Fruit fly (Drosophila melanogaster) whole organism, embryonic: ENCODE measurements around the gene Ocrl.

Source experiments
- Aef1 ChIP-seq: fragments of 200-800 bp; sonication (Bioruptor generic); IDR thresholded peaks from 3 replicates; pipeline ENCODE4 v1.3.6; 2022; ENCODE audit warnings: missing biosample characterization, missing genetic modification characterization
- Atf3 ChIP-seq: fragments of 200-800 bp; sonication (Bioruptor generic); optimal IDR thresholded peaks from 3 replicates; lab custom pipeline; 2016; ENCODE audit warnings: missing biosample characterization, missing genetic modification characterization
- Blimp-1 ChIP-seq: fragments of 200-800 bp; sonication (Bioruptor generic); optimal IDR thresholded peaks from 3 replicates; lab custom pipeline; 2018; ENCODE audit warnings: missing biosample characterization, missing genetic modification characterization, mild to moderate bottlenecking, moderate library complexity, missing genetic modification reagents
- CG10209 ChIP-seq: fragments of 200-800 bp; sonication (Bioruptor generic); optimal IDR thresholded peaks from 3 replicates; lab custom pipeline; 2017; ENCODE audit warnings: missing biosample characterization, mild to moderate bottlenecking, missing genetic modification characterization, missing genetic modification reagents
- CG10431 ChIP-seq: fragments of 200-800 bp; sonication (Bioruptor generic); optimal IDR thresholded peaks from 3 replicates; lab custom pipeline; 2018; ENCODE audit warnings: missing biosample characterization, mild to moderate bottlenecking, missing genetic modification characterization
- CG10543 ChIP-seq: fragments of 200-800 bp; sonication (Bioruptor generic); optimal IDR thresholded peaks from 3 replicates; lab custom pipeline; 2017; ENCODE audit warnings: missing biosample characterization, mild to moderate bottlenecking, missing genetic modification characterization, moderate library complexity
- CG10979 ChIP-seq: fragments of 200-800 bp; sonication (Bioruptor generic); optimal IDR thresholded peaks from 2 replicates; lab custom pipeline; 2018; ENCODE audit warnings: missing biosample characterization, mild to moderate bottlenecking, missing genetic modification characterization, moderate library complexity
- CG11093 ChIP-seq: fragments of 200-800 bp; sonication (Bioruptor generic); IDR thresholded peaks from 3 replicates; pipeline ENCODE4 v1.3.6; 2022; ENCODE audit warnings: missing biosample characterization, missing genetic modification characterization
- CG1529 ChIP-seq: fragments of 200-800 bp; sonication (Bioruptor generic); optimal IDR thresholded peaks from 3 replicates; lab custom pipeline; 2018; ENCODE audit warnings: missing biosample characterization, missing genetic modification characterization
- CG15601 ChIP-seq: fragments of 200-800 bp; sonication (Bioruptor generic); optimal IDR thresholded peaks from 3 replicates; lab custom pipeline; 2019; ENCODE audit warnings: missing biosample characterization, mild to moderate bottlenecking, missing genetic modification characterization, moderate library complexity
- CG17802 ChIP-seq: fragments of 200-800 bp; sonication (Bioruptor generic); optimal IDR thresholded peaks from 2 replicates; lab custom pipeline; 2018; ENCODE audit warnings: missing biosample characterization, mild to moderate bottlenecking, missing genetic modification characterization, moderate library complexity
- CG1792 ChIP-seq: fragments of 200-800 bp; sonication (Bioruptor generic); optimal IDR thresholded peaks from 2 replicates; lab custom pipeline; 2016; ENCODE audit warnings: missing biosample characterization, missing genetic modification characterization
- CG1832 ChIP-seq: fragments of 200-800 bp; sonication (Bioruptor generic); optimal IDR thresholded peaks from 2 replicates; lab custom pipeline; 2017; ENCODE audit warnings: missing biosample characterization, mild to moderate bottlenecking, missing genetic modification characterization, inconsistent platforms
- CG2875 ChIP-seq: fragments of 200-800 bp; sonication (Bioruptor generic); optimal IDR thresholded peaks from 2 replicates; lab custom pipeline; 2017; ENCODE audit warnings: missing biosample characterization, mild to moderate bottlenecking, missing genetic modification characterization, missing genetic modification reagents
- CG2889 ChIP-seq: fragments of 200-800 bp; sonication (Bioruptor generic); IDR thresholded peaks from 3 replicates; pipeline ENCODE4 v1.3.6; 2022; ENCODE audit warnings: missing biosample characterization, missing genetic modification characterization
- CG31224 ChIP-seq: fragments of 200-800 bp; sonication (Bioruptor generic); IDR thresholded peaks from 2 replicates; pipeline ENCODE4 v1.3.6; 2022; ENCODE audit warnings: missing biosample characterization, missing genetic modification characterization
- CG32767 ChIP-seq: fragments of 200-800 bp; sonication (Bioruptor generic); IDR thresholded peaks from 2 replicates; pipeline ENCODE4 v1.3.6; 2022; ENCODE audit warnings: missing biosample characterization, missing genetic modification characterization
- CG3407 ChIP-seq: fragments of 200-800 bp; sonication (Bioruptor generic); optimal IDR thresholded peaks from 2 replicates; lab custom pipeline; 2018; ENCODE audit warnings: missing biosample characterization, mild to moderate bottlenecking, missing genetic modification characterization
- CG34376 ChIP-seq: fragments of 200-800 bp; sonication (Bioruptor generic); optimal IDR thresholded peaks from 2 replicates; lab custom pipeline; 2018; ENCODE audit warnings: missing biosample characterization, mild to moderate bottlenecking, missing genetic modification characterization
- CG4328 ChIP-seq: fragments of 200-800 bp; sonication (Bioruptor generic); optimal IDR thresholded peaks from 3 replicates; lab custom pipeline; 2017; ENCODE audit warnings: missing biosample characterization, missing genetic modification reagents, missing genetic modification characterization
- CG4360 ChIP-seq: fragments of 200-800 bp; sonication (Bioruptor generic); IDR thresholded peaks from 2 replicates; pipeline ENCODE4 v1.3.6; 2022; ENCODE audit warnings: missing biosample characterization, missing genetic modification characterization
- CG4707 ChIP-seq: fragments of 200-800 bp; sonication (Bioruptor generic); optimal IDR thresholded peaks from 2 replicates; lab custom pipeline; 2018; ENCODE audit warnings: missing biosample characterization, mild to moderate bottlenecking, missing genetic modification characterization, moderate library complexity
- CG5953 ChIP-seq: fragments of 200-800 bp; sonication (Bioruptor generic); IDR thresholded peaks from 2 replicates; pipeline ENCODE4 v1.3.6; 2022; ENCODE audit warnings: missing biosample characterization, missing genetic modification characterization
- CG7839 ChIP-seq: fragments of 200-800 bp; sonication (Bioruptor generic); optimal IDR thresholded peaks from 3 replicates; lab custom pipeline; 2018; ENCODE audit warnings: missing biosample characterization, mild to moderate bottlenecking, missing genetic modification characterization, moderate library complexity
- CG8388 ChIP-seq: fragments of 200-800 bp; sonication (Bioruptor generic); optimal IDR thresholded peaks from 2 replicates; lab custom pipeline; 2019; ENCODE audit warnings: missing biosample characterization, mild to moderate bottlenecking, missing genetic modification characterization, moderate library complexity
- CTCF ChIP-seq: fragments of 200-800 bp; sonication (Bioruptor generic); optimal IDR thresholded peaks from 2 replicates; lab custom pipeline; 2017; ENCODE audit warnings: missing biosample characterization, mild to moderate bottlenecking, missing genetic modification characterization, moderate library complexity
- Deaf1 ChIP-seq: fragments of 200-800 bp; optimal IDR thresholded peaks from 3 replicates; lab custom pipeline; 2019; ENCODE audit warnings: missing biosample characterization, mild to moderate bottlenecking, missing genetic modification characterization, moderate library complexity
- Eip74EF ChIP-seq, 2 experiments: fragments of 200-800 bp in 1 of 2; fragments of >200 bp in 1 of 2; sonication (Bioruptor generic) in 1 of 2; optimal IDR thresholded peaks; 2 replicates each; lab custom pipeline; 2017 to 2019; ENCODE audit warnings: missing biosample characterization in 2 of 2, missing genetic modification characterization in 2 of 2, mild to moderate bottlenecking in 1 of 2, moderate library complexity in 1 of 2
- Med ChIP-seq: fragments of 200-800 bp; sonication (Bioruptor generic); peaks from one replicate; lab custom pipeline; 2016; ENCODE audit warnings: missing biosample characterization, missing genetic modification characterization, mild to moderate bottlenecking, inconsistent platforms, moderate library complexity
- NfI ChIP-seq: fragments of 200-800 bp; sonication (Bioruptor generic); optimal IDR thresholded peaks from 3 replicates; lab custom pipeline; 2018; ENCODE audit warnings: missing biosample characterization, mild to moderate bottlenecking, missing genetic modification characterization, moderate library complexity
- Sox102F ChIP-seq: fragments of 200-800 bp; sonication (Bioruptor generic); optimal IDR thresholded peaks from 2 replicates; lab custom pipeline; 2018; ENCODE audit warnings: missing biosample characterization, mild to moderate bottlenecking, missing genetic modification characterization, moderate library complexity
- Trl ChIP-seq, 3 experiments: fragments of >200 bp in 2 of 3; fragments of 200-800 bp in 1 of 3; sonication (Bioruptor generic) in 1 of 3; optimal IDR thresholded peaks; 2 replicates in 1 of 3; 3 replicates in 2 of 3; lab custom pipeline; 2016 to 2017; ENCODE audit warnings: missing biosample characterization in 1 of 3, missing genetic modification characterization in 1 of 3
- abd-A ChIP-seq: fragments of 200-800 bp; sonication (Bioruptor generic); optimal IDR thresholded peaks from 3 replicates; lab custom pipeline; 2019; ENCODE audit warnings: missing biosample characterization, mild to moderate bottlenecking, missing genetic modification characterization, moderate library complexity
- bsh ChIP-seq, 2 experiments: fragments of 200-800 bp; sonication (Bioruptor generic); optimal IDR thresholded peaks; 2 replicates each; lab custom pipeline; 2017 to 2018; ENCODE audit warnings: mild to moderate bottlenecking in 2 of 2, missing biosample characterization in 2 of 2, missing genetic modification characterization in 2 of 2, moderate library complexity in 1 of 2
- cad ChIP-seq: fragments of >200 bp; optimal IDR thresholded peaks from 2 replicates; lab custom pipeline; 2017; ENCODE audit warnings: missing biosample characterization, missing genetic modification characterization
- cg ChIP-seq: fragments of 200-800 bp; sonication (Bioruptor generic); optimal IDR thresholded peaks from 3 replicates; lab custom pipeline; 2019; ENCODE audit warnings: missing biosample characterization, mild to moderate bottlenecking, missing genetic modification characterization, moderate library complexity
- ewg ChIP-seq: fragments of 200-800 bp; sonication (Bioruptor generic); optimal IDR thresholded peaks from 3 replicates; lab custom pipeline; 2017; ENCODE audit warnings: mild to moderate bottlenecking, missing biosample characterization, missing genetic modification reagents, missing genetic modification characterization
- fu2 ChIP-seq: fragments of 200-800 bp; sonication (Bioruptor generic); optimal IDR thresholded peaks from 2 replicates; lab custom pipeline; 2016; ENCODE audit warnings: missing biosample characterization, missing genetic modification characterization
- gt ChIP-seq: fragments of 200-800 bp; sonication (Bioruptor generic); IDR thresholded peaks from 2 replicates; pipeline ENCODE4 v1.3.6; 2022; ENCODE audit warnings: missing biosample characterization, missing genetic modification characterization
- hb ChIP-seq: fragments of 200-800 bp; sonication (Bioruptor generic); IDR thresholded peaks from 3 replicates; pipeline ENCODE4 v1.3.6; 2022; ENCODE audit warnings: missing biosample characterization, missing genetic modification characterization; ENCODE audit not compliant: partially characterized antibody
- hkb ChIP-seq, 2 experiments: fragments of 200-800 bp in 1 of 2; fragments of >200 bp in 1 of 2; sonication (Bioruptor generic) in 1 of 2; IDR thresholded peaks in 1 of 2; optimal IDR thresholded peaks in 1 of 2; 2 replicates each; pipeline versions ENCODE4 v1.3.6 to Lab custom; 2017 to 2022; ENCODE audit warnings: missing biosample characterization in 1 of 2, missing genetic modification characterization in 1 of 2
- ken ChIP-seq: fragments of 200-800 bp; sonication (Bioruptor generic); IDR thresholded peaks from 3 replicates; pipeline ENCODE4 v1.3.6; 2022; ENCODE audit warnings: missing biosample characterization, missing genetic modification characterization
- kni ChIP-seq: fragments of 200-800 bp; sonication (Bioruptor generic); optimal IDR thresholded peaks from 3 replicates; lab custom pipeline; 2017; ENCODE audit warnings: mild to moderate bottlenecking, missing biosample characterization, missing genetic modification reagents, missing genetic modification characterization
- maf-S ChIP-seq: fragments of 200-800 bp; sonication (Bioruptor generic); optimal IDR thresholded peaks from 2 replicates; lab custom pipeline; 2016; ENCODE audit warnings: missing biosample characterization, missing genetic modification characterization
- pros ChIP-seq: fragments of 200-800 bp; sonication (Bioruptor generic); optimal IDR thresholded peaks from 3 replicates; lab custom pipeline; 2019; ENCODE audit warnings: missing biosample characterization, mild to moderate bottlenecking, missing genetic modification characterization, moderate library complexity
- sens ChIP-seq: fragments of 200-800 bp; sonication (Bioruptor generic); peaks from one replicate; lab custom pipeline; 2016; ENCODE audit warnings: missing biosample characterization, missing genetic modification characterization
- seq ChIP-seq: fragments of 200-800 bp; sonication (Bioruptor generic); IDR thresholded peaks from 2 replicates; pipeline ENCODE4 v1.3.6; 2022; ENCODE audit warnings: missing biosample characterization, missing genetic modification characterization
- sim ChIP-seq: fragments of 200-800 bp; sonication (Bioruptor generic); IDR thresholded peaks from 2 replicates; pipeline ENCODE4 v1.3.6; 2022; ENCODE audit warnings: missing biosample characterization, missing genetic modification characterization
- so ChIP-seq: fragments of 200-800 bp; sonication (Bioruptor generic); IDR thresholded peaks from 3 replicates; pipeline ENCODE4 v1.3.6; 2022; ENCODE audit warnings: missing biosample characterization, missing genetic modification characterization
- sqz ChIP-seq: fragments of 200-800 bp; sonication (Bioruptor generic); optimal IDR thresholded peaks from 3 replicates; lab custom pipeline; 2018; ENCODE audit warnings: missing biosample characterization, mild to moderate bottlenecking, missing genetic modification characterization
- yki ChIP-seq: fragments of >200 bp; optimal IDR thresholded peaks from 3 replicates; lab custom pipeline; 2018

Ocrl gene

dm6 chrX:1972150-1972549 lies 49.4 kb downstream of the Ocrl start (continued):
- TF ChIP-seq hb (GFP tag; lab: Robert Waterston, UW) (no peak), CG32767 (GFP tag; lab: Robert Waterston, UW) (no peak), abd-A (peak; percentile 37), cad (GFP tag; lab: Kevin White, UChicago) (no peak), fu2 (GFP tag; lab: Kevin White, UChicago) (no peak), Atf3 (GFP tag; lab: Kevin White, UChicago) (no peak), CG8388 (no peak), Aef1 (no peak), Blimp-1 (GFP tag; lab: Kevin White, UChicago) (peak; percentile 98), CG34376 (GFP tag; lab: Kevin White, UChicago) (no peak), CG11093 (GFP tag; lab: Robert Waterston, UW) (no peak), CG10209 (GFP tag; lab: Kevin White, UChicago) (no peak), CG1529 (GFP tag; lab: Kevin White, UChicago) (no peak), CG7839 (no peak), cg (GFP tag; lab: Kevin White, UChicago) (peak; percentile 62), CG10979 (no peak), hkb (optimal IDR thresholded peaks at IDR 0.05; lab: Kevin White, UChicago) (no peak), hkb (GFP tag; IDR thresholded peaks at IDR 0.05; lab: Robert Waterston, UW) (no peak), yki (lab: Kevin White, UChicago) (no peak), CG1832 (GFP tag; lab: Kevin White, UChicago) (peak; percentile 10), ewg (GFP tag; lab: Kevin White, UChicago) (no peak), CG2889 (GFP tag; lab: Robert Waterston, UW) (no peak), CG10543 (no peak), CG10431 (GFP tag; lab: Kevin White, UChicago) (peak; percentile 49), CG5953 (GFP tag; lab: Robert Waterston, UW) (no peak), so (no peak), Med (GFP tag; lab: Kevin White, UChicago) (peak; percentile 65), sqz (GFP tag; lab: Kevin White, UChicago) (peak; percentile 94), CG4707 (GFP tag; lab: Kevin White, UChicago) (no peak), CG2875 (GFP tag; lab: Kevin White, UChicago) (no peak), sim (GFP tag; lab: Robert Waterston, UW) (no peak), Trl (optimal IDR thresholded peaks at IDR 0.05; lab: Kevin White, UChicago) (no peak), Trl (GFP tag; optimal IDR thresholded peaks at IDR 0.05; lab: Kevin White, UChicago) (no peak), NfI (GFP tag; lab: Kevin White, UChicago) (no peak), CG4328 (GFP tag; lab: Kevin White, UChicago) (no peak), Sox102F (GFP tag; lab: Kevin White, UChicago) (no peak), pros (peak; percentile 81), kni (peak; percentile 85), CG4360 (GFP tag; lab: Robert Waterston, UW) (peak; percentile 25; the same call in 1 of the 2 replicates), CTCF (GFP tag; lab: Kevin White, UChicago) (no peak), ken (GFP tag; lab: Robert Waterston, UW) (0 out of 3 replicates have a peak, but pooled peaks have one; percentile 30), sens (GFP tag; lab: Kevin White, UChicago) (peak; percentile 63), Deaf1 (tag; lab: Kevin White, UChicago) (peak; percentile 23), CG1792 (GFP tag; lab: Kevin White, UChicago) (no peak), CG17802 (no peak), maf-S (no peak), seq (no peak), Eip74EF (GFP tag; optimal IDR thresholded peaks at IDR 0.05; lab: Kevin White, UChicago) (no peak), CG15601 (peak; percentile 11), bsh (GFP tag; optimal IDR thresholded peaks at IDR 0.05; lab: Kevin White, UChicago) (peak in 1 of 2 experiments; percentile 7), gt (GFP tag; lab: Robert Waterston, UW) (no peak), CG3407 (GFP tag; lab: Kevin White, UChicago) (no peak), CG31224 (no peak)
